Fruit fly (Drosophila melanogaster) whole organism, embryonic: ENCODE results near the gene ImpL1.

Experiments used
- Awh ChIP-seq: fragments of 200-800 bp; sonication (Bioruptor generic); IDR thresholded peaks from 2 replicates; pipeline ENCODE4, ENCODE4 v1.3.6; 2022; ENCODE audit warnings: missing biosample characterization, missing genetic modification characterization
- Bdp1 ChIP-seq: fragments of 200-800 bp; sonication (Bioruptor generic); optimal IDR thresholded peaks from 3 replicates; lab custom pipeline; 2016; ENCODE audit warnings: missing biosample characterization, missing genetic modification characterization
- CG10462 ChIP-seq: fragments of 200-800 bp; sonication (Bioruptor generic); optimal IDR thresholded peaks from 2 replicates; lab custom pipeline; 2016; ENCODE audit warnings: missing biosample characterization, missing genetic modification characterization
- CG13287 ChIP-seq: fragments of 200-800 bp; sonication (Bioruptor generic); IDR thresholded peaks from 2 replicates; pipeline ENCODE4 v1.3.6; 2022; ENCODE audit warnings: missing biosample characterization, missing genetic modification characterization; ENCODE audit not compliant: partially characterized antibody
- CG15073 ChIP-seq: fragments of 200-800 bp; sonication (Bioruptor generic); optimal IDR thresholded peaks from 2 replicates; lab custom pipeline; 2016; ENCODE audit warnings: missing biosample characterization, missing genetic modification characterization
- CG18011 ChIP-seq: fragments of 200-800 bp; sonication (Bioruptor generic); optimal IDR thresholded peaks from 2 replicates; lab custom pipeline; 2017; ENCODE audit warnings: missing biosample characterization, missing genetic modification characterization, mild to moderate bottlenecking, moderate library complexity, missing genotype
- CG18599 ChIP-seq: fragments of 200-800 bp; sonication (Bioruptor generic); optimal IDR thresholded peaks from 3 replicates; lab custom pipeline; 2017; ENCODE audit warnings: missing biosample characterization, missing genetic modification characterization, mild to moderate bottlenecking, moderate library complexity, missing genetic modification reagents
- CG2875 ChIP-seq: fragments of 200-800 bp; sonication (Bioruptor generic); optimal IDR thresholded peaks from 2 replicates; lab custom pipeline; 2017; ENCODE audit warnings: missing biosample characterization, mild to moderate bottlenecking, missing genetic modification characterization, missing genetic modification reagents
- CG31441 ChIP-seq: fragments of 200-800 bp; sonication (Bioruptor generic); IDR thresholded peaks from 2 replicates; pipeline ENCODE4 v1.3.6; 2022; ENCODE audit warnings: missing biosample characterization, missing genetic modification characterization
- CG34224 ChIP-seq: fragments of 200-800 bp; sonication (Bioruptor generic); IDR thresholded peaks from 3 replicates; pipeline ENCODE4 v1.3.6; 2022; ENCODE audit warnings: missing biosample characterization, missing genetic modification characterization; ENCODE audit not compliant: partially characterized antibody
- CG3995 ChIP-seq: fragments of 200-800 bp; sonication (Bioruptor generic); optimal IDR thresholded peaks from 3 replicates; lab custom pipeline; 2016; ENCODE audit warnings: missing biosample characterization, missing genetic modification characterization
- CG4730 ChIP-seq: fragments of 200-800 bp; sonication (Bioruptor generic); IDR thresholded peaks from 2 replicates; pipeline ENCODE4 v1.3.6; 2022; ENCODE audit warnings: missing biosample characterization, missing genetic modification characterization
- CG6683 ChIP-seq: fragments of 200-800 bp; sonication (Bioruptor generic); optimal IDR thresholded peaks from 2 replicates; lab custom pipeline; 2017; ENCODE audit warnings: missing biosample characterization, mild to moderate bottlenecking, missing genetic modification characterization, missing genetic modification reagents
- CG6791 ChIP-seq: fragments of 200-800 bp; sonication (Bioruptor generic); IDR thresholded peaks from 3 replicates; pipeline ENCODE4 v1.3.6; 2022; ENCODE audit warnings: missing biosample characterization, missing genetic modification characterization; ENCODE audit not compliant: partially characterized antibody
- CG6813 ChIP-seq: fragments of 200-800 bp; sonication (Bioruptor generic); optimal IDR thresholded peaks from 2 replicates; lab custom pipeline; 2017; ENCODE audit warnings: missing biosample characterization, missing genetic modification characterization, mild to moderate bottlenecking, moderate library complexity, missing genetic modification reagents
- CG6854 ChIP-seq: fragments of 200-800 bp; sonication (Bioruptor generic); optimal IDR thresholded peaks from 3 replicates; lab custom pipeline; 2017; ENCODE audit warnings: missing biosample characterization, mild to moderate bottlenecking, missing genetic modification characterization
- CkIIα-i1 ChIP-seq: fragments of 200-800 bp; sonication (Bioruptor generic); IDR thresholded peaks from 2 replicates; pipeline ENCODE4 v1.3.6; 2022; ENCODE audit warnings: missing biosample characterization, missing genetic modification characterization
- D19A ChIP-seq: fragments of 200-800 bp; optimal IDR thresholded peaks from 3 replicates; lab custom pipeline; 2019; ENCODE audit warnings: missing biosample characterization, mild to moderate bottlenecking, missing genetic modification characterization, moderate library complexity
- Doc3 ChIP-seq: fragments of 200-800 bp; sonication (Bioruptor generic); IDR thresholded peaks from 3 replicates; pipeline ENCODE4 v1.3.6; 2022; ENCODE audit warnings: missing biosample characterization, missing genetic modification characterization; ENCODE audit not compliant: partially characterized antibody
- Dp ChIP-seq: fragments of 200-800 bp; sonication (Bioruptor generic); optimal IDR thresholded peaks from 2 replicates; lab custom pipeline; 2018; ENCODE audit warnings: missing biosample characterization, mild to moderate bottlenecking, missing genetic modification characterization, moderate library complexity
- Fer2 ChIP-seq: fragments of 200-800 bp; sonication (Bioruptor generic); optimal IDR thresholded peaks from 2 replicates; lab custom pipeline; 2018; ENCODE audit warnings: missing biosample characterization, mild to moderate bottlenecking, missing genetic modification characterization, moderate library complexity
- HHEX ChIP-seq: fragments of 200-800 bp; sonication (Bioruptor generic); optimal IDR thresholded peaks from 3 replicates; lab custom pipeline; 2017; ENCODE audit warnings: missing biosample characterization, mild to moderate bottlenecking, missing genetic modification characterization, missing genetic modification reagents
- HLH3B ChIP-seq: fragments of 200-800 bp; sonication (Bioruptor generic); IDR thresholded peaks from 2 replicates; pipeline ENCODE4 v1.3.6; 2022; ENCODE audit warnings: missing biosample characterization, missing genetic modification characterization
- Hr78 ChIP-seq, 2 experiments: fragments of 200-800 bp in 1 of 2; fragments of >200 bp in 1 of 2; sonication (Bioruptor generic) in 1 of 2; optimal IDR thresholded peaks; 2 replicates each; lab custom pipeline; 2017 to 2019; ENCODE audit warnings: missing biosample characterization in 2 of 2, missing genetic modification characterization in 2 of 2, mild to moderate bottlenecking in 1 of 2, moderate library complexity in 1 of 2
- Lpt ChIP-seq: fragments of >200 bp; optimal IDR thresholded peaks from 2 replicates; lab custom pipeline; 2018; ENCODE audit warnings: missing biosample characterization, missing genetic modification characterization
- MBD-R2 ChIP-seq: fragments of 200-800 bp; sonication (Bioruptor generic); IDR thresholded peaks from 2 replicates; pipeline ENCODE4 v1.3.6; 2022; ENCODE audit warnings: missing biosample characterization, missing genetic modification characterization
- Mad ChIP-seq: fragments of 200-800 bp; sonication (Bioruptor generic); optimal IDR thresholded peaks from 2 replicates; lab custom pipeline; 2016; ENCODE audit warnings: missing biosample characterization, missing genetic modification characterization
- Mes4 ChIP-seq: fragments of 200-800 bp; sonication (Bioruptor generic); optimal IDR thresholded peaks from 2 replicates; lab custom pipeline; 2016; ENCODE audit warnings: missing biosample characterization, missing genetic modification characterization
- Poxn ChIP-seq: fragments of 200-800 bp; sonication (Bioruptor generic); IDR thresholded peaks from 2 replicates; pipeline ENCODE4 v1.3.6; 2022; ENCODE audit warnings: missing biosample characterization, missing genetic modification characterization
- Sry-β ChIP-seq: fragments of 200-800 bp; sonication (Bioruptor generic); optimal IDR thresholded peaks from 2 replicates; lab custom pipeline; 2018; ENCODE audit warnings: missing biosample characterization, mild to moderate bottlenecking, missing genetic modification characterization, moderate library complexity
- Sry-δ ChIP-seq: fragments of 200-800 bp; sonication (Bioruptor generic); optimal IDR thresholded peaks from 2 replicates; lab custom pipeline; 2016; ENCODE audit warnings: missing biosample characterization, missing genetic modification characterization
- aop ChIP-seq: fragments of 200-800 bp; sonication (Bioruptor generic); IDR thresholded peaks from 2 replicates; pipeline ENCODE4 v1.3.6; 2022; ENCODE audit warnings: missing biosample characterization, missing genetic modification characterization
- ato ChIP-seq: fragments of 200-800 bp; sonication (Bioruptor generic); IDR thresholded peaks from 2 replicates; pipeline ENCODE4 v1.3.6; 2022; ENCODE audit warnings: missing biosample characterization, missing genetic modification characterization; ENCODE audit not compliant: partially characterized antibody
- chm ChIP-seq: fragments of 200-800 bp; sonication (Bioruptor generic); IDR thresholded peaks from 2 replicates; pipeline ENCODE4 v1.3.6; 2022; ENCODE audit warnings: missing biosample characterization, missing genetic modification characterization
- crc ChIP-seq: fragments of 200-800 bp; sonication (Bioruptor generic); optimal IDR thresholded peaks from 2 replicates; lab custom pipeline; 2016; ENCODE audit warnings: missing biosample characterization, missing genetic modification characterization
- dm ChIP-seq: fragments of 200-800 bp; sonication (Bioruptor generic); optimal IDR thresholded peaks from 3 replicates; lab custom pipeline; 2016; ENCODE audit warnings: missing biosample characterization, missing genetic modification characterization
- emc ChIP-seq: fragments of 200-800 bp; sonication (Bioruptor generic); optimal IDR thresholded peaks from 2 replicates; lab custom pipeline; 2016; ENCODE audit warnings: missing biosample characterization, missing genetic modification characterization
- hkb ChIP-seq, 2 experiments: fragments of 200-800 bp in 1 of 2; fragments of >200 bp in 1 of 2; sonication (Bioruptor generic) in 1 of 2; IDR thresholded peaks in 1 of 2; optimal IDR thresholded peaks in 1 of 2; 2 replicates each; pipeline versions ENCODE4 v1.3.6 to Lab custom; 2017 to 2022; ENCODE audit warnings: missing biosample characterization in 1 of 2, missing genetic modification characterization in 1 of 2
- ind ChIP-seq: fragments of 200-800 bp; sonication (Bioruptor generic); optimal IDR thresholded peaks from 3 replicates; lab custom pipeline; 2016; ENCODE audit warnings: missing biosample characterization, missing genetic modification characterization
- kay ChIP-seq: fragments of 200-800 bp; sonication (Bioruptor generic); optimal IDR thresholded peaks from 2 replicates; lab custom pipeline; 2016; ENCODE audit warnings: missing biosample characterization, missing genetic modification characterization
- mirr ChIP-seq: fragments of 200-800 bp; sonication (Bioruptor generic); optimal IDR thresholded peaks from 3 replicates; lab custom pipeline; 2018; ENCODE audit warnings: missing biosample characterization, mild to moderate bottlenecking, missing genetic modification characterization
- sim ChIP-seq: fragments of 200-800 bp; sonication (Bioruptor generic); IDR thresholded peaks from 2 replicates; pipeline ENCODE4 v1.3.6; 2022; ENCODE audit warnings: missing biosample characterization, missing genetic modification characterization
- sisA ChIP-seq: fragments of 200-800 bp; sonication (Bioruptor generic); IDR thresholded peaks from 2 replicates; pipeline ENCODE4 v1.3.6; 2022; ENCODE audit warnings: missing biosample characterization, missing genetic modification characterization
- slou ChIP-seq: fragments of 200-800 bp; sonication (Bioruptor generic); optimal IDR thresholded peaks from 3 replicates; lab custom pipeline; 2016; ENCODE audit warnings: missing biosample characterization, missing genetic modification characterization
- so ChIP-seq: fragments of 200-800 bp; sonication (Bioruptor generic); IDR thresholded peaks from 3 replicates; pipeline ENCODE4 v1.3.6; 2022; ENCODE audit warnings: missing biosample characterization, missing genetic modification characterization
- sqz ChIP-seq: fragments of 200-800 bp; sonication (Bioruptor generic); optimal IDR thresholded peaks from 3 replicates; lab custom pipeline; 2018; ENCODE audit warnings: missing biosample characterization, mild to moderate bottlenecking, missing genetic modification characterization
- ssp ChIP-seq: fragments of 200-800 bp; sonication (Bioruptor generic); IDR thresholded peaks from 2 replicates; pipeline ENCODE4 v1.3.6; 2022; ENCODE audit warnings: missing biosample characterization, missing genetic modification characterization
- usp ChIP-seq: fragments of >200 bp; optimal IDR thresholded peaks from 2 replicates; lab custom pipeline; 2017; ENCODE audit warnings: missing biosample characterization, missing genetic modification characterization
- vvl ChIP-seq: fragments of 200-800 bp; sonication (Bioruptor generic); IDR thresholded peaks from 2 replicates; pipeline ENCODE4 v1.3.6; 2022; ENCODE audit warnings: missing biosample characterization, missing genetic modification characterization
- wek ChIP-seq: fragments of 200-800 bp; sonication (Bioruptor generic); optimal IDR thresholded peaks from 3 replicates; lab custom pipeline; 2018; ENCODE audit warnings: missing biosample characterization, mild to moderate bottlenecking, missing genetic modification characterization, moderate library complexity
- zfh1 ChIP-seq: fragments of 200-800 bp; sonication (Bioruptor generic); IDR thresholded peaks from 3 replicates; pipeline ENCODE4 v1.3.6; 2022; ENCODE audit warnings: missing biosample characterization, missing genetic modification characterization

The ImpL1 gene

DNA sequence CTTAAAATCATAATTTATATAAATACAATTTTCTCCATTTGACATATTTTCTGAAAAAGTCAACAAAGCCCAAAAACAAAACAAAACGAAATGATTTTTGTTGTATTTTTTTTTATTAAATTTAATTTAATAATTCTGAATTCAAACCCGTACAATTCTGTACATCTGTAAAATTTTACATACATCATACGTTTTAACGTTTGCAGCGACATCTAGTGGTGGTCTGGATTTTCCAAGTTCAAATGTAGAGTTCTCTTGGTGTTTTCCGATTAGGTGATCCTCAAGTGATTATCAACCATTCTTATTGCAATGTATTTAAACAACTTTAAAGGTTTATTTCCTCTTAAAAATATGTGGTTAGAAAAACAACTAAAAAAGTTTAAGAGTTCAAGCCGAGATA is 28.4 kb downstream of the ImpL1 start (continued):
- TF ChIP-seq CkIIα-i1 (GFP tag; lab: Robert Waterston, UW): no peak
- TF ChIP-seq D19A (tag; lab: Kevin White, UChicago): peak; percentile 14
- no peak for TF ChIP-seq sqz
- peak; percentile 21 for TF ChIP-seq kay
- TF ChIP-seq sim (GFP tag; lab: Robert Waterston, UW): no peak
- TF ChIP-seq CG34224 (GFP tag; lab: Robert Waterston, UW): no peak
- TF ChIP-seq ssp (GFP tag; lab: Robert Waterston, UW): no peak
- no peak for TF ChIP-seq Hr78 (GFP tag; optimal IDR thresholded peaks at IDR 0.05; lab: Kevin White, UChicago)
- no peak for TF ChIP-seq ato
- no peak for TF ChIP-seq emc (GFP tag; lab: Kevin White, UChicago)
- TF ChIP-seq Dp (GFP tag; lab: Kevin White, UChicago): peak; percentile 31
- peak; percentile 17; the same call in 1 of the 2 replicates for TF ChIP-seq MBD-R2 (GFP tag; lab: Robert Waterston, UW)
- peak; percentile 37 for TF ChIP-seq vvl (GFP tag; lab: Robert Waterston, UW)
- no peak for TF ChIP-seq CG18599 (GFP tag; lab: Kevin White, UChicago)
- TF ChIP-seq CG6791 (GFP tag; lab: Robert Waterston, UW): no peak
- no peak for TF ChIP-seq CG6854 (GFP tag; lab: Kevin White, UChicago)
- TF ChIP-seq chm: no peak
- TF ChIP-seq CG15073 (GFP tag; lab: Kevin White, UChicago): no peak
- TF ChIP-seq crc (GFP tag; lab: Kevin White, UChicago): no peak
- TF ChIP-seq CG4730: no peak
- no peak for TF ChIP-seq mirr
- TF ChIP-seq Awh (GFP tag; lab: Robert Waterston, UW): no peak
- TF ChIP-seq CG2875 (GFP tag; lab: Kevin White, UChicago): no peak
- TF ChIP-seq wek: no peak
- peak; percentile 77 for TF ChIP-seq CG3995 (GFP tag; lab: Kevin White, UChicago)
- peak; percentile 15; the same call in 1 of the 3 replicates for TF ChIP-seq zfh1
- no peak for TF ChIP-seq CG13287 (GFP tag; lab: Robert Waterston, UW)
- no peak for TF ChIP-seq usp (GFP tag; lab: Kevin White, UChicago)
- no peak for TF ChIP-seq Lpt (GFP tag; lab: Kevin White, UChicago)
- TF ChIP-seq Mes4: no peak
- TF ChIP-seq CG6683 (GFP tag; lab: Kevin White, UChicago): no peak
- no peak for TF ChIP-seq HHEX (GFP tag; lab: Kevin White, UChicago)
- TF ChIP-seq Doc3: no peak
- no peak for TF ChIP-seq Sry-β (GFP tag; lab: Kevin White, UChicago)
- peak; percentile 13; the same call in 1 of the 2 replicates for TF ChIP-seq HLH3B (GFP tag; lab: Robert Waterston, UW)
- no peak for TF ChIP-seq Poxn
- TF ChIP-seq Bdp1 (GFP tag; lab: Kevin White, UChicago): no peak
- no peak for TF ChIP-seq CG6813
- peak; percentile 36 for TF ChIP-seq sisA (GFP tag; lab: Robert Waterston, UW)
- TF ChIP-seq hkb (optimal IDR thresholded peaks at IDR 0.05; lab: Kevin White, UChicago): no peak
- TF ChIP-seq hkb (GFP tag; IDR thresholded peaks at IDR 0.05; lab: Robert Waterston, UW): no peak
- TF ChIP-seq CG18011 (GFP tag; lab: Kevin White, UChicago): no peak
- TF ChIP-seq ind (GFP tag; lab: Kevin White, UChicago): peak; percentile 33
- no peak for TF ChIP-seq so
- peak; percentile 7 for TF ChIP-seq Sry-δ (GFP tag; lab: Kevin White, UChicago)
- TF ChIP-seq slou: no peak
- TF ChIP-seq Fer2: no peak
- TF ChIP-seq Mad (GFP tag; lab: Kevin White, UChicago): peak; percentile 14
- no peak for TF ChIP-seq dm (GFP tag; lab: Kevin White, UChicago)
- no peak for TF ChIP-seq CG31441 (GFP tag; lab: Robert Waterston, UW)
- no peak for TF ChIP-seq aop (GFP tag; lab: Robert Waterston, UW)
- no peak for TF ChIP-seq CG10462 (GFP tag; lab: Kevin White, UChicago)
